Fruit fly (Drosophila melanogaster) whole organism, prepupa: ENCODE measurements around the gene CG5254.

ENCODE experiments used
- Blimp-1 ChIP-seq: fragments of 200-800 bp; sonication (Bioruptor generic); optimal IDR thresholded peaks from 3 replicates; lab custom pipeline; 2017; ENCODE audit warnings: missing biosample characterization, missing genetic modification characterization, mild to moderate bottlenecking, moderate library complexity, missing genetic modification reagents
- CG10669 ChIP-seq: fragments of 200-800 bp; sonication (Bioruptor generic); optimal IDR thresholded peaks from 3 replicates; lab custom pipeline; 2018; ENCODE audit warnings: missing biosample characterization, mild to moderate bottlenecking, missing genetic modification characterization, moderate library complexity
- CG11762 ChIP-seq: fragments of 200-800 bp; sonication (Bioruptor generic); optimal IDR thresholded peaks from 3 replicates; lab custom pipeline; 2016; ENCODE audit warnings: missing biosample characterization, missing genetic modification characterization; ENCODE audit not compliant: insufficient read depth
- CG15336 ChIP-seq: fragments of 200-800 bp; sonication (Bioruptor generic); IDR thresholded peaks from 2 replicates; pipeline ENCODE4 v1.3.6; 2022; ENCODE audit warnings: missing biosample characterization, missing genetic modification characterization
- CG1621 ChIP-seq: fragments of 200-800 bp; sonication (Bioruptor generic); optimal IDR thresholded peaks from 3 replicates; lab custom pipeline; 2018; ENCODE audit warnings: missing biosample characterization, mild to moderate bottlenecking, missing genetic modification characterization
- CG3032 ChIP-seq: fragments of 200-800 bp; optimal IDR thresholded peaks from 2 replicates; lab custom pipeline; 2019; ENCODE audit warnings: missing biosample characterization, mild to moderate bottlenecking, missing genetic modification characterization, moderate library complexity
- CG31627 ChIP-seq: fragments of 200-800 bp; sonication (Bioruptor generic); optimal IDR thresholded peaks from 3 replicates; lab custom pipeline; 2016; ENCODE audit warnings: missing biosample characterization, missing genetic modification characterization
- CG34406 ChIP-seq: fragments of 200-800 bp; sonication (Bioruptor generic); optimal IDR thresholded peaks from 3 replicates; lab custom pipeline; 2016; ENCODE audit warnings: missing biosample characterization, missing genetic modification characterization
- CG3919 ChIP-seq: fragments of 200-800 bp; sonication (Bioruptor generic); optimal IDR thresholded peaks from 3 replicates; lab custom pipeline; 2016; ENCODE audit warnings: missing biosample characterization, missing genetic modification characterization
- CG6163 ChIP-seq: fragments of 200-800 bp; sonication (Bioruptor generic); IDR thresholded peaks from 3 replicates; pipeline ENCODE4 v1.3.6; 2022; ENCODE audit warnings: missing biosample characterization, missing genetic modification characterization
- CG6276 ChIP-seq: fragments of 200-800 bp; sonication (Bioruptor generic); optimal IDR thresholded peaks from 2 replicates; lab custom pipeline; 2017; ENCODE audit warnings: missing biosample characterization, mild to moderate bottlenecking, missing genetic modification characterization
- CG6808 ChIP-seq: fragments of 200-800 bp; sonication (Bioruptor generic); optimal IDR thresholded peaks from 3 replicates; lab custom pipeline; 2017; ENCODE audit warnings: missing biosample characterization, missing genetic modification characterization, mild to moderate bottlenecking, moderate library complexity, missing genetic modification reagents
- CG6854 ChIP-seq: fragments of 200-800 bp; sonication (Bioruptor generic); optimal IDR thresholded peaks from 2 replicates; lab custom pipeline; 2017; ENCODE audit warnings: missing biosample characterization, mild to moderate bottlenecking, missing genetic modification characterization
- CG8119 ChIP-seq: fragments of 200-800 bp; sonication (Bioruptor generic); IDR thresholded peaks from 3 replicates; pipeline ENCODE4 v1.3.6; 2022; ENCODE audit warnings: missing biosample characterization, missing genetic modification characterization
- CG8319 ChIP-seq: fragments of 200-800 bp; sonication (Bioruptor generic); optimal IDR thresholded peaks from 3 replicates; lab custom pipeline; 2016; ENCODE audit warnings: missing biosample characterization, missing genetic modification characterization
- CG8632 ChIP-seq: fragments of 200-800 bp; sonication (Bioruptor generic); optimal IDR thresholded peaks from 3 replicates; lab custom pipeline; 2016; ENCODE audit warnings: missing biosample characterization, missing genetic modification characterization
- CG9139 ChIP-seq: fragments of 200-800 bp; sonication (Bioruptor generic); optimal IDR thresholded peaks from 3 replicates; lab custom pipeline; 2017; ENCODE audit warnings: missing biosample characterization, mild to moderate bottlenecking, missing genetic modification characterization
- Eip75B ChIP-seq: fragments of 200-800 bp; sonication (Bioruptor generic); optimal IDR thresholded peaks from 3 replicates; lab custom pipeline; 2016; ENCODE audit warnings: missing biosample characterization, missing genetic modification characterization
- Eip78C ChIP-seq: fragments of 200-800 bp; sonication (Bioruptor generic); peaks from one replicate; lab custom pipeline; 2016; ENCODE audit warnings: missing biosample characterization, missing genetic modification characterization
- Eip93F ChIP-seq: fragments of 200-800 bp; sonication (Bioruptor generic); optimal IDR thresholded peaks from 2 replicates; lab custom pipeline; 2016; ENCODE audit warnings: missing biosample characterization, mild to moderate bottlenecking, missing genetic modification characterization
- Hr39 ChIP-seq: fragments of 200-800 bp; sonication (Bioruptor generic); optimal IDR thresholded peaks from 2 replicates; lab custom pipeline; 2016; ENCODE audit warnings: missing biosample characterization, missing genetic modification characterization
- Lpt ChIP-seq: fragments of 200-800 bp; sonication (Bioruptor generic); optimal IDR thresholded peaks from 3 replicates; lab custom pipeline; 2016; ENCODE audit warnings: missing biosample characterization, missing genetic modification characterization
- Met ChIP-seq: fragments of 200-800 bp; sonication (Bioruptor generic); optimal IDR thresholded peaks from 3 replicates; lab custom pipeline; 2016; ENCODE audit warnings: missing biosample characterization, missing genetic modification characterization
- Smox ChIP-seq: fragments of 200-800 bp; sonication (Bioruptor generic); optimal IDR thresholded peaks from 3 replicates; lab custom pipeline; 2016; ENCODE audit warnings: missing biosample characterization, missing genetic modification characterization
- Sox102F ChIP-seq: fragments of 200-800 bp; sonication (Bioruptor generic); optimal IDR thresholded peaks from 2 replicates; lab custom pipeline; 2016; ENCODE audit warnings: missing biosample characterization, mild to moderate bottlenecking, missing genetic modification characterization
- Sox14 ChIP-seq: fragments of 200-800 bp; sonication (Bioruptor generic); optimal IDR thresholded peaks from 3 replicates; lab custom pipeline; 2016; ENCODE audit warnings: missing biosample characterization, missing genetic modification characterization
- Sox15 ChIP-seq: fragments of 200-800 bp; sonication (Bioruptor generic); optimal IDR thresholded peaks from 3 replicates; lab custom pipeline; 2016; ENCODE audit warnings: missing biosample characterization, missing genetic modification characterization
- achi ChIP-seq: fragments of 200-800 bp; sonication (Bioruptor generic); optimal IDR thresholded peaks from 3 replicates; lab custom pipeline; 2016; ENCODE audit warnings: missing biosample characterization, missing genetic modification characterization
- cyc ChIP-seq: fragments of 200-800 bp; sonication (Bioruptor generic); optimal IDR thresholded peaks from 3 replicates; lab custom pipeline; 2016; ENCODE audit warnings: missing biosample characterization, missing genetic modification characterization
- eg ChIP-seq: fragments of 200-800 bp; sonication (Bioruptor generic); IDR thresholded peaks from 3 replicates; pipeline ENCODE4 v1.3.6; 2022; ENCODE audit warnings: missing biosample characterization, missing genetic modification characterization
- esn ChIP-seq: fragments of 200-800 bp; sonication (Bioruptor generic); optimal IDR thresholded peaks from 2 replicates; lab custom pipeline; 2016; ENCODE audit warnings: missing biosample characterization, mild to moderate bottlenecking, missing genetic modification characterization, moderate library complexity
- fd59A ChIP-seq: fragments of 200-800 bp; sonication (Bioruptor generic); optimal IDR thresholded peaks from 2 replicates; lab custom pipeline; 2017; ENCODE audit warnings: missing biosample characterization, mild to moderate bottlenecking, missing genetic modification characterization, missing genetic modification reagents
- fd85E ChIP-seq: fragments of 200-800 bp; sonication (Bioruptor generic); optimal IDR thresholded peaks from 3 replicates; lab custom pipeline; 2016; ENCODE audit warnings: missing biosample characterization, missing genetic modification characterization
- fkh ChIP-seq: fragments of 200-800 bp; sonication (Bioruptor generic); optimal IDR thresholded peaks from 3 replicates; lab custom pipeline; 2017; ENCODE audit warnings: missing biosample characterization, mild to moderate bottlenecking, missing genetic modification characterization, moderate library complexity
- lz ChIP-seq: fragments of 200-800 bp; sonication (Bioruptor generic); optimal IDR thresholded peaks from 3 replicates; lab custom pipeline; 2016; ENCODE audit warnings: missing biosample characterization, missing genetic modification characterization
- net ChIP-seq: fragments of 200-800 bp; sonication (Bioruptor generic); optimal IDR thresholded peaks from 3 replicates; lab custom pipeline; 2016; ENCODE audit warnings: missing biosample characterization, missing genetic modification characterization
- pdm3 ChIP-seq: fragments of 200-800 bp; sonication (Bioruptor generic); optimal IDR thresholded peaks from 3 replicates; lab custom pipeline; 2016; ENCODE audit warnings: missing biosample characterization, missing genetic modification characterization
- ss ChIP-seq, 2 experiments: fragments of 200-800 bp; sonication (Bioruptor generic); optimal IDR thresholded peaks; 2 replicates in 1 of 2; 3 replicates in 1 of 2; lab custom pipeline; 2017 to 2018; ENCODE audit warnings: mild to moderate bottlenecking in 2 of 2, missing biosample characterization in 2 of 2, missing genetic modification characterization in 2 of 2, moderate library complexity in 1 of 2
- svp ChIP-seq: fragments of 200-800 bp; sonication (Bioruptor generic); peaks from one replicate; lab custom pipeline; 2016; ENCODE audit warnings: missing biosample characterization, missing genetic modification characterization
- topi ChIP-seq: fragments of 200-800 bp; sonication (Bioruptor generic); optimal IDR thresholded peaks from 3 replicates; lab custom pipeline; 2016; ENCODE audit warnings: missing biosample characterization, missing genetic modification characterization
- vri ChIP-seq: fragments of 200-800 bp; sonication (Bioruptor generic); optimal IDR thresholded peaks from 3 replicates; lab custom pipeline; 2016; ENCODE audit warnings: missing biosample characterization, mild to moderate bottlenecking, missing genetic modification characterization

CG5254 gene

dm6 chrX:755642-756332, 5.6 kb downstream of the CG5254 start (continued):
- TF ChIP-seq fd59A (GFP tag; lab: Kevin White, UChicago) (peak; percentile 68), CG34406 (peak; percentile 71), topi (GFP tag; lab: Kevin White, UChicago) (peak; percentile 81), CG8119 (peak; percentile 92), Sox102F (GFP tag; lab: Kevin White, UChicago) (peak; percentile 85), CG3032 (tag; lab: Kevin White, UChicago) (peak; percentile 78), fd85E (peak; percentile 69), Smox (GFP tag; lab: Kevin White, UChicago) (peak; percentile 77), net (GFP tag; lab: Kevin White, UChicago) (peak; percentile 90), esn (GFP tag; lab: Kevin White, UChicago) (peak; percentile 83), Hr39 (GFP tag; lab: Kevin White, UChicago) (peak; percentile 84), CG31627 (GFP tag; lab: Kevin White, UChicago) (peak; percentile 80), CG6808 (GFP tag; lab: Kevin White, UChicago) (peak; percentile 77), CG15336 (GFP tag; lab: Robert Waterston, UW) (peak; percentile 91), ss (GFP tag; optimal IDR thresholded peaks at IDR 0.05; lab: Kevin White, UChicago) (peak; percentile 84), vri (GFP tag; lab: Kevin White, UChicago) (peak; percentile 96), CG1621 (tag; lab: Kevin White, UChicago) (peak; percentile 79), pdm3 (peak; percentile 91), Met (peak; percentile 88), CG8632 (GFP tag; lab: Kevin White, UChicago) (peak; percentile 78), Blimp-1 (GFP tag; lab: Kevin White, UChicago) (peak; percentile 10), CG6163 (GFP tag; lab: Robert Waterston, UW) (no peak; the same call in 1 of the 3 replicates), svp (GFP tag; lab: Kevin White, UChicago) (peak; percentile 93), CG3919 (peak; percentile 88), Sox15 (GFP tag; lab: Kevin White, UChicago) (peak; percentile 65), CG11762 (peak; percentile 84)

DNA sequence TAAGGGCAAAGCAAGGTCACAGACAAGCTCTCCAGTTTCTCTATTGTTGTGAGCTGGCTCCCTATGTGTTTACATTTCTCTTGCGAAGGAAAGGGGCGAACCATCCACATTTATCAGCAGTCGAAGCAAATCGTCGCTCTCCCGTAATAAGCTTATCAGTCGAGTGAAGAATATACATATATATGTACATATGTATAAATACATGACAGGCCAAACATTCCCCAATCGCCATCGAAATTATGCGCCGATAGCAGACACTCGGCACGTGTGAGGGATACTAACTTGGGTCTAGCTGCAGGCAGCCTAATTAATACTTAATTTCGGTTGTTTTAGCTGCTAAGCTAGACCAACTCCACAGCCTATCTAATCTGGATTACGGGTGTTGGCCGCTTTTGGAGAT, 6.7 kb downstream of the CG5254 start:
- peak; percentile 54 for TF ChIP-seq Eip93F (GFP tag; lab: Kevin White, UChicago)
- TF ChIP-seq vri (GFP tag; lab: Kevin White, UChicago): peak; percentile 64
- no peak for TF ChIP-seq pdm3
- TF ChIP-seq CG6854 (GFP tag; lab: Kevin White, UChicago): no peak
- TF ChIP-seq Hr39 (GFP tag; lab: Kevin White, UChicago): no peak
- peak; percentile 26 for TF ChIP-seq fkh (GFP tag; lab: Kevin White, UChicago)
- peak; percentile 43 for TF ChIP-seq svp (GFP tag; lab: Kevin White, UChicago)
- no peak for TF ChIP-seq CG9139 (GFP tag; lab: Kevin White, UChicago)

DNA sequence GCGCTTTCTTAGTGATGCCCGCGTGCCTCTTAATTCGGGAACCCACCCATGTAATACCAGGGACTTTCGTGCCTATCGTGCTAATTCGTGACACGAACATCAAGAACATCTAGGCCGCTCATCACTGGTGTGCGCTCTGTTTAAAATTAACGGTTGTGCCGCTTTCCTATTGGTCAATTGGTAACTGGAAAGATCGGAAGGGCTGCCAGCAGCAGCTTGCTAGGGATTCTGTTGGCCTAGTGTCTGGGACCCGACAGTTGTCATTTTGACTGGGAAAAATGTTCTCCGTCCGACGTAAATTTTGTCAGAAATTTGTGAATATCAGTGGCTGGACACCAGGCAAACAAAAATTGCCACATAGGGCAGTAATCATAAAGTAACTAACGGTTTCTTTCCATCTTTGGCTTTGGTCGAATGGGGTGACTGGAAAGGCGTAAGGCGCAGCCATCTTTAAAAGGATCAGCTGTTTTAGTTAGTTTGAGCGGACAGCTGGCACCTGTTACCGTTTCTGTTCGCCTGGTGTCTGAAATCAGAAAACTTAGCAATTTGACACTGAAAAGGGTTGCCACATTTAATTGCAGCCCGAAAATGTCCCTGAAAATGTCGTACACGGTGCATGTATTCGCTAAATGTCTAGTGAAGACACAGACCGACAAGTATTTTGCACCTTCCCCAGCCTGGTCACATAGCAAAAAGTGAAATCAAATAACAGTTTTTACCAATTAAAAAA, 8.9 kb downstream of the CG5254 start, which contains the start of gene CG5273:
CG5273 (plus strand) TSS at position 703 of the 730 bp plus-strand sequence.
- TF ChIP-seq ss (GFP tag; optimal IDR thresholded peaks at IDR 0.05; lab: Kevin White, UChicago): peak; percentile 8 to 34
- TF ChIP-seq CG8319 (GFP tag; lab: Kevin White, UChicago): no peak
- TF ChIP-seq Eip75B (GFP tag; lab: Kevin White, UChicago): peak; percentile 1
- TF ChIP-seq CG1621 (tag; lab: Kevin White, UChicago): peak; percentile 36
- TF ChIP-seq Eip78C (GFP tag; lab: Kevin White, UChicago): peak; percentile 75
- TF ChIP-seq lz (GFP tag; lab: Kevin White, UChicago): peak; percentile 11
- TF ChIP-seq cyc (GFP tag; lab: Kevin White, UChicago): no peak
- peak; percentile 73 for TF ChIP-seq achi (GFP tag; lab: Kevin White, UChicago)
- peak; percentile 93 for TF ChIP-seq Blimp-1 (GFP tag; lab: Kevin White, UChicago)
- TF ChIP-seq Sox102F (GFP tag; lab: Kevin White, UChicago): peak; percentile 28
- TF ChIP-seq vri (GFP tag; lab: Kevin White, UChicago): peak; percentile 55
- no peak for TF ChIP-seq CG10669 (GFP tag; lab: Kevin White, UChicago)
- TF ChIP-seq CG6808 (GFP tag; lab: Kevin White, UChicago): peak; percentile 8
- peak; percentile 34 for TF ChIP-seq topi (GFP tag; lab: Kevin White, UChicago)
- peak; percentile 42 for TF ChIP-seq esn (GFP tag; lab: Kevin White, UChicago)
- TF ChIP-seq Lpt (GFP tag; lab: Kevin White, UChicago): no peak
- TF ChIP-seq Smox (GFP tag; lab: Kevin White, UChicago): peak; percentile 15
- TF ChIP-seq CG6276 (GFP tag; lab: Kevin White, UChicago): no peak
- TF ChIP-seq CG3919: peak; percentile 12
- peak; percentile 22 for TF ChIP-seq Sox14 (GFP tag; lab: Kevin White, UChicago)
- TF ChIP-seq CG31627 (GFP tag; lab: Kevin White, UChicago): no peak
- TF ChIP-seq eg (GFP tag; lab: Robert Waterston, UW): 0 out of 3 replicates have a peak, but pooled peaks have one; percentile 6
- peak; percentile 90 for TF ChIP-seq svp (GFP tag; lab: Kevin White, UChicago)
